Worm (Caenorhabditis elegans): ENCODE data around the gene B0252.8.

ce11 chrII:6897507-6897906 is 18.5 kb upstream of the B0252.8 start, which contains the start of gene C44B7.11:
- no peak for TF ChIP-seq ama-1 (optimal IDR thresholded peaks at IDR 0.05)
- TF ChIP-seq nhr-11 (tag; optimal IDR thresholded peaks at IDR 0.05), result no peak
- TF ChIP-seq elt-2 (tag; optimal IDR thresholded peaks at IDR 0.05), result no peak
- TF ChIP-seq zip-5 (tag; optimal IDR thresholded peaks at IDR 0.05), result no peak
- TF ChIP-seq ceh-31 (tag; optimal IDR thresholded peaks at IDR 0.05), result no peak
- TF ChIP-seq hlh-13 (GFP tag; optimal IDR thresholded peaks at IDR 0.05), result no peak
- no peak for TF ChIP-seq fkh-10 (GFP tag; optimal IDR thresholded peaks at IDR 0.05)
- TF ChIP-seq tbx-2 (tag; optimal IDR thresholded peaks at IDR 0.05), result no peak
- TF ChIP-seq pag-3 (tag; optimal IDR thresholded peaks at IDR 0.05; ENCODE audit: borderline replicate concordance), result no peak
- TF ChIP-seq tbx-7 (tag; optimal IDR thresholded peaks at IDR 0.05), result no peak
- no peak for TF ChIP-seq ztf-16 (tag; optimal IDR thresholded peaks at IDR 0.05)
